Worm (Caenorhabditis elegans) whole organism, L4 larva: ENCODE results near the gene Y22D7AL.4.

ENCODE experiments used
- Y105C5A.15 ChIP-seq: fragments of 200-800 bp; sonication (Bioruptor generic); IDR thresholded peaks from 2 replicates; pipeline ENCODE4 v1.3.6; 2022; ENCODE audit warnings: missing genetic modification characterization, missing compliant biosample characterization
- Y5F2A.4 ChIP-seq: fragments of 200-800 bp; sonication (Bioruptor generic); optimal IDR thresholded peaks from 2 replicates; lab custom pipeline; 2018; ENCODE audit warnings: mild to moderate bottlenecking, missing genetic modification characterization, missing compliant biosample characterization
- ZK546.5 ChIP-seq, 2 experiments: sonication (generic microtip); optimal IDR thresholded peaks; 2 replicates each; lab custom pipeline; 2017; ENCODE audit warnings: missing biosample characterization in 2 of 2, missing genetic modification characterization in 2 of 2
- dpl-1 ChIP-seq: fragments of 150-350 bp; optimal IDR thresholded peaks from 2 replicates; lab custom pipeline; 2014; ENCODE audit warnings: missing biosample characterization, missing genetic modification reagents, missing genetic modification characterization
- fos-1 ChIP-seq: fragments of 150-350 bp; optimal IDR thresholded peaks from 2 replicates; lab custom pipeline; 2014; ENCODE audit warnings: missing biosample characterization, missing genetic modification characterization
- hlh-30 ChIP-seq: sonication (generic microtip); optimal IDR thresholded peaks from 2 replicates; lab custom pipeline; 2017; ENCODE audit warnings: antibody characterized with exemption, mild to moderate bottlenecking, missing genetic modification characterization, missing compliant biosample characterization; ENCODE audit not compliant: insufficient read depth
- nhr-11 ChIP-seq: fragments of 150-350 bp; optimal IDR thresholded peaks from 2 replicates; lab custom pipeline; 2014; ENCODE audit warnings: missing biosample characterization, missing genetic modification characterization
- pqm-1 ChIP-seq: sonication (generic microtip); optimal IDR thresholded peaks from 2 replicates; lab custom pipeline; 2017; ENCODE audit warnings: missing biosample characterization, missing genetic modification characterization
- tra-1 ChIP-seq: fragments of 200-800 bp; sonication (Bioruptor generic); IDR thresholded peaks from 2 replicates; pipeline ENCODE4 v1.3.6; 2022; ENCODE audit warnings: missing genetic modification reagents, missing genetic modification characterization, missing compliant biosample characterization
- zfp-2 ChIP-seq: sonication (generic microtip); optimal IDR thresholded peaks from 2 replicates; lab custom pipeline; 2016; ENCODE audit warnings: mild to moderate bottlenecking, missing genetic modification characterization, missing compliant biosample characterization

DNA sequence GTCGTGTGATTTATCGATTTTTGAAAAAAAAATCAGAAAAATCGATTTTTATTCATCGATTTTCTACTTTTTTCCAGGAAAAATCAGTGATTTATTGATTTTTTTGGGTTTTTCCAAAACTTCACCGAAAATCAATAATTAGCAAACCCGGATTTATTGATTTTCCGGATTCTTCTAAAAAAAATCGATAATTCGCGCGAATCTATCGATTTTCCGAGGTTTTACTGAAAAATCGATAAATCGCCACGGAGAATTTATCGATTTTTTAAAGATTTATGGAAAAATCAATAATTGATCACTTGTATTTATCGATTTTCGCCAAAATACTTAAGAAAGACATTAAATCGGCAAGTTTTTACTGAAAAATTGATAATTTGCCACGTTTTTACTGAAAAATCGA, 42.9 kb upstream of the Y22D7AL.4 start:
- no peak for TF ChIP-seq hlh-30 (tag; lab: Kevin White, UChicago)
- no peak for TF ChIP-seq tra-1 (GFP tag; lab: Robert Waterston, UW)
- no peak for TF ChIP-seq nhr-11 (tag; lab: Kevin White, UChicago)
- no peak for TF ChIP-seq Y5F2A.4
- no peak for TF ChIP-seq dpl-1 (GFP tag; lab: Kevin White, UChicago)
- no peak for TF ChIP-seq Y105C5A.15 (GFP tag; lab: Robert Waterston, UW)
- no peak for TF ChIP-seq ZK546.5 (tag; optimal IDR thresholded peaks at IDR 0.05; lab: Kevin White, UChicago)
- no peak for TF ChIP-seq zfp-2 (tag; lab: Kevin White, UChicago)
- TF ChIP-seq pqm-1 (tag; lab: Kevin White, UChicago) = no peak
- no peak for TF ChIP-seq fos-1 (tag; lab: Kevin White, UChicago)
